Fruit fly (Drosophila melanogaster) whole organism, embryonic: ENCODE results near the gene CG4957.
A peak's percentile ranks its signal among the peaks of the same experiment; 100 is the strongest.

Experiments
- CG11085 ChIP-seq: fragments of 200-800 bp; sonication (Bioruptor generic); IDR thresholded peaks from 2 replicates; pipeline ENCODE4 v1.3.6; 2022; ENCODE audit warnings: missing biosample characterization, missing genetic modification characterization
- CG12236 ChIP-seq: fragments of 200-800 bp; sonication (Bioruptor generic); optimal IDR thresholded peaks from 2 replicates; lab custom pipeline; 2016; ENCODE audit warnings: missing biosample characterization, missing genetic modification characterization
- CG13123 ChIP-seq: fragments of 200-800 bp; sonication (Bioruptor generic); optimal IDR thresholded peaks from 2 replicates; lab custom pipeline; 2016; ENCODE audit warnings: missing biosample characterization, missing genetic modification characterization
- CG14050 ChIP-seq: fragments of 200-800 bp; sonication (Bioruptor generic); IDR thresholded peaks from 3 replicates; pipeline ENCODE4 v1.3.6; 2022; ENCODE audit warnings: missing biosample characterization, missing genetic modification characterization
- CG14667 ChIP-seq: fragments of 200-800 bp; sonication (Bioruptor generic); IDR thresholded peaks from 2 replicates; pipeline ENCODE4 v1.3.6; 2022; ENCODE audit warnings: missing biosample characterization, missing genetic modification characterization
- CG17186 ChIP-seq: fragments of 200-800 bp; sonication (Bioruptor generic); optimal IDR thresholded peaks from 3 replicates; lab custom pipeline; 2017; ENCODE audit warnings: missing biosample characterization, missing genetic modification reagents, missing genetic modification characterization
- CG1792 ChIP-seq: fragments of 200-800 bp; sonication (Bioruptor generic); optimal IDR thresholded peaks from 2 replicates; lab custom pipeline; 2016; ENCODE audit warnings: missing biosample characterization, missing genetic modification characterization
- CG2202 ChIP-seq: fragments of 200-800 bp; sonication (Bioruptor generic); optimal IDR thresholded peaks from 2 replicates; lab custom pipeline; 2018; ENCODE audit warnings: missing biosample characterization, mild to moderate bottlenecking, missing genetic modification characterization
- CG31224 ChIP-seq: fragments of 200-800 bp; sonication (Bioruptor generic); IDR thresholded peaks from 2 replicates; pipeline ENCODE4 v1.3.6; 2022; ENCODE audit warnings: missing biosample characterization, missing genetic modification characterization
- CG31441 ChIP-seq: fragments of 200-800 bp; sonication (Bioruptor generic); IDR thresholded peaks from 2 replicates; pipeline ENCODE4 v1.3.6; 2022; ENCODE audit warnings: missing biosample characterization, missing genetic modification characterization
- CG3163 ChIP-seq: fragments of 200-800 bp; sonication (Bioruptor generic); optimal IDR thresholded peaks from 3 replicates; lab custom pipeline; 2016; ENCODE audit warnings: missing biosample characterization, missing genetic modification characterization
- CG3995 ChIP-seq: fragments of 200-800 bp; sonication (Bioruptor generic); optimal IDR thresholded peaks from 3 replicates; lab custom pipeline; 2016; ENCODE audit warnings: missing biosample characterization, missing genetic modification characterization
- CG4328 ChIP-seq: fragments of 200-800 bp; sonication (Bioruptor generic); optimal IDR thresholded peaks from 3 replicates; lab custom pipeline; 2017; ENCODE audit warnings: missing biosample characterization, missing genetic modification reagents, missing genetic modification characterization
- CG43689 ChIP-seq: fragments of 200-800 bp; sonication (Bioruptor generic); IDR thresholded peaks from 2 replicates; pipeline ENCODE4 v1.3.6; 2022; ENCODE audit warnings: missing biosample characterization, missing genetic modification characterization
- CG4730 ChIP-seq: fragments of 200-800 bp; sonication (Bioruptor generic); IDR thresholded peaks from 2 replicates; pipeline ENCODE4 v1.3.6; 2022; ENCODE audit warnings: missing biosample characterization, missing genetic modification characterization
- CG7839 ChIP-seq: fragments of 200-800 bp; sonication (Bioruptor generic); optimal IDR thresholded peaks from 3 replicates; lab custom pipeline; 2018; ENCODE audit warnings: missing biosample characterization, mild to moderate bottlenecking, missing genetic modification characterization, moderate library complexity
- Doc2 ChIP-seq: fragments of 200-800 bp; sonication (Bioruptor generic); IDR thresholded peaks from 2 replicates; pipeline ENCODE4 v1.3.6; 2022; ENCODE audit warnings: missing biosample characterization, missing genetic modification characterization
- Doc3 ChIP-seq: fragments of 200-800 bp; sonication (Bioruptor generic); IDR thresholded peaks from 3 replicates; pipeline ENCODE4 v1.3.6; 2022; ENCODE audit warnings: missing biosample characterization, missing genetic modification characterization; ENCODE audit not compliant: partially characterized antibody
- Elba2 ChIP-seq: fragments of 200-800 bp; sonication (Bioruptor generic); optimal IDR thresholded peaks from 3 replicates; lab custom pipeline; 2016; ENCODE audit warnings: missing biosample characterization, missing genetic modification characterization
- H15 ChIP-seq: fragments of 200-800 bp; sonication (Bioruptor generic); IDR thresholded peaks from 3 replicates; pipeline ENCODE4 v1.3.6; 2022; ENCODE audit warnings: missing biosample characterization, missing genetic modification characterization
- Kr ChIP-seq: fragments of 200-800 bp; sonication (Bioruptor generic); optimal IDR thresholded peaks from 2 replicates; lab custom pipeline; 2017; ENCODE audit warnings: missing biosample characterization, mild to moderate bottlenecking, missing genetic modification characterization
- MESR4 ChIP-seq: fragments of 200-800 bp; sonication (Bioruptor generic); optimal IDR thresholded peaks from 2 replicates; lab custom pipeline; 2018; ENCODE audit warnings: missing biosample characterization, mild to moderate bottlenecking, missing genetic modification characterization, moderate library complexity
- Nf-YA ChIP-seq: fragments of 200-800 bp; sonication (Bioruptor generic); IDR thresholded peaks from 2 replicates; pipeline ENCODE4 v1.3.6; 2022; ENCODE audit warnings: missing biosample characterization, missing genetic modification characterization
- Oaz ChIP-seq: fragments of 200-800 bp; sonication (Bioruptor generic); IDR thresholded peaks from 2 replicates; pipeline ENCODE4 v1.3.6; 2022; ENCODE audit warnings: missing biosample characterization, missing genetic modification characterization
- Poxn ChIP-seq: fragments of 200-800 bp; sonication (Bioruptor generic); IDR thresholded peaks from 2 replicates; pipeline ENCODE4 v1.3.6; 2022; ENCODE audit warnings: missing biosample characterization, missing genetic modification characterization
- amos ChIP-seq: fragments of 200-800 bp; sonication (Bioruptor generic); IDR thresholded peaks from 2 replicates; pipeline ENCODE4 v1.3.6; 2022; ENCODE audit warnings: missing biosample characterization, missing genetic modification characterization; ENCODE audit not compliant: partially characterized antibody
- bab2 ChIP-seq: fragments of 200-800 bp; sonication (Bioruptor generic); optimal IDR thresholded peaks from 2 replicates; lab custom pipeline; 2016; ENCODE audit warnings: missing biosample characterization, missing genetic modification characterization
- br ChIP-seq: fragments of >200 bp; optimal IDR thresholded peaks from 2 replicates; lab custom pipeline; 2017
- caup ChIP-seq: fragments of 200-800 bp; sonication (Bioruptor generic); optimal IDR thresholded peaks from 3 replicates; lab custom pipeline; 2017; ENCODE audit warnings: missing biosample characterization, mild to moderate bottlenecking, missing genetic modification characterization, moderate library complexity; ENCODE audit not compliant: severe bottlenecking
- cg ChIP-seq: fragments of 200-800 bp; sonication (Bioruptor generic); optimal IDR thresholded peaks from 3 replicates; lab custom pipeline; 2019; ENCODE audit warnings: missing biosample characterization, mild to moderate bottlenecking, missing genetic modification characterization, moderate library complexity
- chinmo ChIP-seq: fragments of 200-800 bp; sonication (Bioruptor generic); IDR thresholded peaks from 4 replicates; pipeline ENCODE4 v1.3.6; 2022; ENCODE audit warnings: missing biosample characterization, missing genetic modification characterization; ENCODE audit not compliant: partially characterized antibody
- cwo ChIP-seq: fragments of 200-800 bp; sonication (Bioruptor generic); optimal IDR thresholded peaks from 3 replicates; lab custom pipeline; 2017; ENCODE audit warnings: missing biosample characterization, missing genetic modification characterization, mild to moderate bottlenecking, moderate library complexity, missing genetic modification reagents
- da ChIP-seq: fragments of 200-800 bp; sonication (Bioruptor generic); optimal IDR thresholded peaks from 2 replicates; lab custom pipeline; 2016; ENCODE audit warnings: missing biosample characterization, missing genetic modification characterization
- dimm ChIP-seq: fragments of 200-800 bp; sonication (Bioruptor generic); IDR thresholded peaks from 2 replicates; pipeline ENCODE4 v1.3.6; 2022; ENCODE audit warnings: missing biosample characterization, missing genetic modification characterization
- dpn ChIP-seq, 2 experiments: fragments of 200-800 bp; sonication (Bioruptor generic); optimal IDR thresholded peaks; 3 replicates each; lab custom pipeline; 2016; ENCODE audit warnings: missing biosample characterization in 2 of 2, missing genetic modification characterization in 2 of 2
- eyg ChIP-seq: fragments of 200-800 bp; sonication (Bioruptor generic); optimal IDR thresholded peaks from 3 replicates; lab custom pipeline; 2016; ENCODE audit warnings: missing biosample characterization, missing genetic modification characterization
- inv ChIP-seq: fragments of 200-800 bp; sonication (Bioruptor generic); IDR thresholded peaks from 2 replicates; pipeline ENCODE4 v1.3.6; 2022; ENCODE audit warnings: missing biosample characterization, missing genetic modification characterization; ENCODE audit not compliant: partially characterized antibody
- kah ChIP-seq: fragments of 200-800 bp; sonication (Bioruptor generic); optimal IDR thresholded peaks from 2 replicates; lab custom pipeline; 2018; ENCODE audit warnings: missing biosample characterization, mild to moderate bottlenecking, missing genetic modification characterization
- lbe ChIP-seq: fragments of 200-800 bp; sonication (Bioruptor generic); optimal IDR thresholded peaks from 2 replicates; lab custom pipeline; 2016; ENCODE audit warnings: missing biosample characterization, mild to moderate bottlenecking, missing genetic modification characterization
- lilli ChIP-seq: fragments of 200-800 bp; sonication (Bioruptor generic); optimal IDR thresholded peaks from 3 replicates; lab custom pipeline; 2016; ENCODE audit warnings: missing biosample characterization, missing genetic modification characterization
- lmd ChIP-seq: fragments of 200-800 bp; sonication (Bioruptor generic); IDR thresholded peaks from 2 replicates; pipeline ENCODE4 v1.3.6; 2022; ENCODE audit warnings: missing biosample characterization, missing genetic modification characterization
- lov ChIP-seq, 2 experiments: fragments of 200-800 bp in 1 of 2; fragments of >200 bp in 1 of 2; sonication (Bioruptor generic) in 1 of 2; IDR thresholded peaks in 1 of 2; optimal IDR thresholded peaks in 1 of 2; 2 replicates in 1 of 2; 3 replicates in 1 of 2; pipeline versions ENCODE4 v1.3.6 to Lab custom; 2017 to 2022; ENCODE audit warnings: missing biosample characterization in 1 of 2, missing genetic modification characterization in 1 of 2
- oc ChIP-seq: fragments of 200-800 bp; sonication (Bioruptor generic); optimal IDR thresholded peaks from 2 replicates; lab custom pipeline; 2018; ENCODE audit warnings: missing biosample characterization, mild to moderate bottlenecking, missing genetic modification characterization, moderate library complexity
- p53 ChIP-seq: fragments of 200-800 bp; sonication (Bioruptor generic); optimal IDR thresholded peaks from 2 replicates; lab custom pipeline; 2016; ENCODE audit warnings: missing biosample characterization, missing genetic modification characterization
- peb ChIP-seq: fragments of 200-800 bp; sonication (Bioruptor generic); IDR thresholded peaks from 2 replicates; pipeline ENCODE4 v1.3.6; 2022; ENCODE audit warnings: missing biosample characterization, missing genetic modification characterization
- pros ChIP-seq: fragments of 200-800 bp; sonication (Bioruptor generic); optimal IDR thresholded peaks from 3 replicates; lab custom pipeline; 2019; ENCODE audit warnings: missing biosample characterization, mild to moderate bottlenecking, missing genetic modification characterization, moderate library complexity
- pum ChIP-seq: fragments of 200-800 bp; sonication (Bioruptor generic); optimal IDR thresholded peaks from 2 replicates; lab custom pipeline; 2016; ENCODE audit warnings: missing biosample characterization, missing genetic modification characterization
- sd ChIP-seq: fragments of 200-800 bp; sonication (Bioruptor generic); optimal IDR thresholded peaks from 3 replicates; lab custom pipeline; 2018; ENCODE audit warnings: missing biosample characterization, mild to moderate bottlenecking, missing genetic modification characterization, moderate library complexity
- shn ChIP-seq: fragments of 200-800 bp; sonication (Bioruptor generic); optimal IDR thresholded peaks from 3 replicates; lab custom pipeline; 2016; ENCODE audit warnings: missing biosample characterization, missing genetic modification characterization
- wor ChIP-seq: fragments of 200-800 bp; sonication (Bioruptor generic); IDR thresholded peaks from 2 replicates; pipeline ENCODE4 v1.3.6; 2022; ENCODE audit warnings: missing biosample characterization, missing genetic modification characterization
- zf30C ChIP-seq: fragments of 200-800 bp; sonication (Bioruptor generic); optimal IDR thresholded peaks from 3 replicates; lab custom pipeline; 2018; ENCODE audit warnings: missing biosample characterization, mild to moderate bottlenecking, missing genetic modification characterization

CG4957 gene

DNA sequence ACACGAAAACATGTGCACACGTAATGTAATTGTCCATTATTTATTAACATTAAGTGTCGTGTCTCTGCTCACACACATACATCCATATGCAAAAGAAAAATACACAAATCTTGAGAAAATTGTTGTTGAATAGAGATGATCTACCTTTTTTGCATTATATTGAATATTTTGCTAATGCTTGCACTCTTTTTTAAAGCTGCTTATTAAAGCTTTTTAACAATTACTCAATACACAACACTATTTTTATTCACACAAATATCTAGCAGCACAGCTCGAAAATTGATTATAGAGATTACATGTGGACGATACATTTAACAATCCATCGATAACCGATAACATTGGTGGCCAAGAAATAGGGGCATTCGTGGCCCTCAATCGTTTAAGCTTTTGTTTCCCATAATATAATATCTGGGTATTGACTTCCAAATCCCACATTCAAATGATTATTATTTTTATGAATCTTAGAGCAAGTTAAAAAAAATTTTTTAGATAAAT lies 23.4 kb downstream of the CG4957 start, which contains the start of gene Ufd4 (continued):
- TF ChIP-seq MESR4 (GFP tag; lab: Kevin White, UChicago) (peak; percentile 77), cwo (GFP tag; lab: Kevin White, UChicago) (no peak), CG3995 (GFP tag; lab: Kevin White, UChicago) (peak; percentile 49), Nf-YA (peak; percentile 44; the same call in 1 of the 2 replicates), shn (GFP tag; lab: Kevin White, UChicago) (peak; percentile 33), peb (no peak), CG4730 (no peak), chinmo (GFP tag; lab: Robert Waterston, UW) (no peak), da (GFP tag; lab: Kevin White, UChicago) (no peak), CG4328 (GFP tag; lab: Kevin White, UChicago) (no peak), CG17186 (GFP tag; lab: Kevin White, UChicago) (no peak), CG12236 (GFP tag; lab: Kevin White, UChicago) (no peak), Elba2 (no peak), lov (optimal IDR thresholded peaks at IDR 0.05; lab: Kevin White, UChicago) (no peak), lov (GFP tag; IDR thresholded peaks at IDR 0.05; lab: Robert Waterston, UW) (no peak; the same call in 2 of the 3 replicates), lilli (GFP tag; lab: Kevin White, UChicago) (no peak), lmd (GFP tag; lab: Robert Waterston, UW) (no peak), caup (GFP tag; lab: Kevin White, UChicago) (no peak), amos (GFP tag; lab: Robert Waterston, UW) (no peak; the same call in 1 of the 2 replicates), H15 (GFP tag; lab: Robert Waterston, UW) (no peak), Poxn (GFP tag; lab: Robert Waterston, UW) (no peak), CG14667 (GFP tag; lab: Robert Waterston, UW) (no peak), br (no peak), p53 (GFP tag; lab: Kevin White, UChicago) (no peak), zf30C (GFP tag; lab: Kevin White, UChicago) (no peak), Doc2 (GFP tag; lab: Robert Waterston, UW) (no peak), Oaz (no peak), dpn (GFP tag; optimal IDR thresholded peaks at IDR 0.05; lab: Kevin White, UChicago) (peak; percentile 66 to 76), cg (peak; percentile 84), CG14050 (GFP tag; lab: Robert Waterston, UW) (no peak; the same call in 1 of the 3 replicates), CG11085 (no peak), wor (GFP tag; lab: Robert Waterston, UW) (no peak), Doc3 (GFP tag; lab: Robert Waterston, UW) (0 out of 3 replicates have a peak, but pooled peaks have one; percentile 36), CG2202 (tag; lab: Kevin White, UChicago) (peak; percentile 0), bab2 (GFP tag; lab: Kevin White, UChicago) (peak; percentile 56), dimm (no peak), oc (tag; lab: Kevin White, UChicago) (no peak), CG31224 (no peak), CG3163 (peak; percentile 34), inv (GFP tag; lab: Robert Waterston, UW) (no peak), CG31441 (GFP tag; lab: Robert Waterston, UW) (no peak), CG13123 (peak; percentile 6), CG43689 (GFP tag; lab: Robert Waterston, UW) (no peak), pum (GFP tag; lab: Kevin White, UChicago) (peak; percentile 36), kah (GFP tag; lab: Kevin White, UChicago) (peak; percentile 43), CG1792 (GFP tag; lab: Kevin White, UChicago) (peak; percentile 20), sd (tag; lab: Kevin White, UChicago) (no peak), Kr (GFP tag; lab: Kevin White, UChicago) (no peak), lbe (GFP tag; lab: Kevin White, UChicago) (no peak), CG7839 (no peak), eyg (GFP tag; lab: Kevin White, UChicago) (peak; percentile 23), pros (GFP tag; lab: Kevin White, UChicago) (no peak)
